Worm (Caenorhabditis elegans) whole organism, L3 larva: Measurements from ENCODE around the gene F53H2.1.

ENCODE experiments used
- R02D3.7 ChIP-seq: fragments of 150-350 bp; optimal IDR thresholded peaks from 2 replicates; lab custom pipeline; 2014; ENCODE audit warnings: missing biosample characterization, missing genetic modification characterization
- ZK546.5 ChIP-seq: sonication (generic microtip); optimal IDR thresholded peaks from 2 replicates; lab custom pipeline; 2017; ENCODE audit warnings: missing biosample characterization, missing genetic modification characterization
- aly-2 ChIP-seq: fragments of 150-350 bp; optimal IDR thresholded peaks from 2 replicates; lab custom pipeline; 2014; ENCODE audit warnings: missing biosample characterization, missing genetic modification characterization
- ama-1 ChIP-seq: fragments of 150-350 bp; optimal IDR thresholded peaks from 2 replicates; lab custom pipeline; 2018
- ceh-16 ChIP-seq: sonication (generic microtip); optimal IDR thresholded peaks from 2 replicates; lab custom pipeline; 2017; ENCODE audit warnings: missing biosample characterization, missing genetic modification characterization
- ceh-28 ChIP-seq: fragments of 150-350 bp; optimal IDR thresholded peaks from 2 replicates; lab custom pipeline; 2014; ENCODE audit warnings: missing biosample characterization, missing genetic modification reagents, missing genetic modification characterization
- ceh-82 ChIP-seq: fragments of 150-350 bp; optimal IDR thresholded peaks from 2 replicates; lab custom pipeline; 2014; ENCODE audit warnings: missing biosample characterization, missing genetic modification characterization
- ceh-9 ChIP-seq: sonication (generic microtip); optimal IDR thresholded peaks from 2 replicates; lab custom pipeline; 2018; ENCODE audit warnings: missing biosample characterization, missing genetic modification characterization
- daf-12 ChIP-seq: fragments of 150-350 bp; optimal IDR thresholded peaks from 2 replicates; lab custom pipeline; 2014; ENCODE audit warnings: missing biosample characterization, missing genetic modification reagents, missing genetic modification characterization
- egl-27 ChIP-seq: sonication (generic microtip); optimal IDR thresholded peaks from 4 replicates; lab custom pipeline; 2017; ENCODE audit warnings: missing biosample characterization, missing genetic modification reagents, missing genetic modification characterization
- egl-5 ChIP-seq: fragments of 150-350 bp; optimal IDR thresholded peaks from 2 replicates; lab custom pipeline; 2017; ENCODE audit warnings: missing biosample characterization, missing genetic modification reagents, missing genetic modification characterization, inconsistent platforms
- elt-1 ChIP-seq: fragments of 150-350 bp; optimal IDR thresholded peaks from 2 replicates; lab custom pipeline; 2014; ENCODE audit warnings: missing biosample characterization, missing genetic modification characterization
- elt-2 ChIP-seq: sonication (generic microtip); optimal IDR thresholded peaks from 2 replicates; lab custom pipeline; 2016; ENCODE audit warnings: missing genetic modification reagents, mild to moderate bottlenecking, missing genetic modification characterization, missing compliant biosample characterization
- elt-3 ChIP-seq, 3 experiments: fragments of 150-350 bp in 1 of 3; sonication (generic microtip) in 2 of 3; optimal IDR thresholded peaks; 2 replicates in 2 of 3; 4 replicates in 1 of 3; lab custom pipeline; 2014 to 2017; ENCODE audit warnings: missing biosample characterization in 3 of 3, missing genetic modification characterization in 3 of 3
- eor-1 ChIP-seq, 2 experiments: fragments of 150-350 bp; optimal IDR thresholded peaks; 2 replicates each; lab custom pipeline; 2014 to 2018; ENCODE audit warnings: missing biosample characterization in 2 of 2, missing genetic modification characterization in 2 of 2
- fkh-10 ChIP-seq: sonication (generic microtip); optimal IDR thresholded peaks from 2 replicates; lab custom pipeline; 2017; ENCODE audit warnings: missing biosample characterization, missing genetic modification reagents, missing genetic modification characterization
- fkh-2 ChIP-seq: fragments of 150-350 bp; optimal IDR thresholded peaks from 2 replicates; lab custom pipeline; 2014; ENCODE audit warnings: missing biosample characterization, missing genetic modification reagents, missing genetic modification characterization
- fos-1 ChIP-seq: fragments of 150-350 bp; optimal IDR thresholded peaks from 2 replicates; lab custom pipeline; 2014; ENCODE audit warnings: missing biosample characterization, missing genetic modification characterization
- jun-1 ChIP-seq: fragments of 150-350 bp; optimal IDR thresholded peaks from 2 replicates; lab custom pipeline; 2014; ENCODE audit warnings: missing biosample characterization, missing genetic modification reagents, missing genetic modification characterization
- lin-39 ChIP-seq: fragments of 150-350 bp; optimal IDR thresholded peaks from 2 replicates; lab custom pipeline; 2018; ENCODE audit warnings: missing biosample characterization, missing genetic modification reagents, missing genetic modification characterization
- lsy-12 ChIP-seq: sonication (generic microtip); optimal IDR thresholded peaks from 2 replicates; lab custom pipeline; 2016; ENCODE audit warnings: mild to moderate bottlenecking, missing genetic modification characterization, missing compliant biosample characterization
- mdl-1 ChIP-seq: fragments of 150-350 bp; optimal IDR thresholded peaks from 2 replicates; lab custom pipeline; 2014; ENCODE audit warnings: missing biosample characterization, missing genetic modification characterization
- mml-1 ChIP-seq: fragments of 150-350 bp; sonication (generic microtip); optimal IDR thresholded peaks from 3 replicates; lab custom pipeline; 2014; ENCODE audit warnings: missing biosample characterization, missing genetic modification characterization
- nfya-1 ChIP-seq: sonication (generic microtip); optimal IDR thresholded peaks from 2 replicates; lab custom pipeline; 2017; ENCODE audit warnings: missing genetic modification characterization, mild to moderate bottlenecking, missing compliant biosample characterization, antibody characterized with exemption, moderate library complexity; ENCODE audit not compliant: insufficient read depth
- nhr-11 ChIP-seq: fragments of 150-350 bp; optimal IDR thresholded peaks from 2 replicates; lab custom pipeline; 2014; ENCODE audit warnings: missing biosample characterization, missing genetic modification characterization
- nhr-12 ChIP-seq: fragments of 150-350 bp; optimal IDR thresholded peaks from 2 replicates; lab custom pipeline; 2014; ENCODE audit warnings: missing biosample characterization, missing genetic modification characterization
- nhr-23 ChIP-seq: fragments of 150-350 bp; optimal IDR thresholded peaks from 2 replicates; lab custom pipeline; 2014; ENCODE audit warnings: missing biosample characterization, missing genetic modification reagents, missing genetic modification characterization
- nhr-237 ChIP-seq: fragments of 150-350 bp; optimal IDR thresholded peaks from 2 replicates; lab custom pipeline; 2014; ENCODE audit warnings: missing biosample characterization, missing genetic modification characterization
- nhr-25 ChIP-seq: sonication (generic microtip); optimal IDR thresholded peaks from 2 replicates; lab custom pipeline; 2017; ENCODE audit warnings: missing biosample characterization, missing genetic modification characterization
- nhr-43 ChIP-seq: sonication (generic microtip); optimal IDR thresholded peaks from 2 replicates; lab custom pipeline; 2016; ENCODE audit warnings: mild to moderate bottlenecking, missing genetic modification characterization, missing compliant biosample characterization; ENCODE audit not compliant: poor library complexity, severe bottlenecking
- nhr-67 ChIP-seq: fragments of 150-350 bp; optimal IDR thresholded peaks from 2 replicates; lab custom pipeline; 2014; ENCODE audit warnings: missing biosample characterization, missing genetic modification characterization
- nhr-76 ChIP-seq: fragments of 150-350 bp; sonication (generic microtip); optimal IDR thresholded peaks from 5 replicates; lab custom pipeline; 2014; ENCODE audit warnings: missing biosample characterization, missing genetic modification characterization
- nhr-77 ChIP-seq: fragments of 150-350 bp; optimal IDR thresholded peaks from 2 replicates; lab custom pipeline; 2014; ENCODE audit warnings: missing biosample characterization, missing genetic modification characterization
- pha-4 ChIP-seq: fragments of 150-350 bp; optimal IDR thresholded peaks from 2 replicates; lab custom pipeline; 2014; ENCODE audit warnings: missing biosample characterization, missing genetic modification reagents, missing genetic modification characterization
- pqm-1 ChIP-seq: fragments of 150-350 bp; optimal IDR thresholded peaks from 2 replicates; lab custom pipeline; 2017; ENCODE audit warnings: missing biosample characterization, missing genetic modification characterization, inconsistent platforms
- snpc-4 ChIP-seq: fragments of 150-350 bp; optimal IDR thresholded peaks from 2 replicates; lab custom pipeline; 2014; ENCODE audit warnings: missing biosample characterization, missing genetic modification characterization
- tbx-2 ChIP-seq: sonication (generic microtip); optimal IDR thresholded peaks from 2 replicates; lab custom pipeline; 2016; ENCODE audit warnings: mild to moderate bottlenecking, missing genetic modification characterization, missing compliant biosample characterization
- unc-39 ChIP-seq: sonication (generic microtip); optimal IDR thresholded peaks from 4 replicates; lab custom pipeline; 2017; ENCODE audit warnings: missing biosample characterization, missing genetic modification characterization
- unc-62 ChIP-seq: fragments of 150-350 bp; sonication (generic microtip); optimal IDR thresholded peaks from 4 replicates; lab custom pipeline; 2014; ENCODE audit warnings: missing biosample characterization, missing genetic modification reagents, missing genetic modification characterization
- zag-1 ChIP-seq: fragments of 150-350 bp; optimal IDR thresholded peaks from 2 replicates; lab custom pipeline; 2014; ENCODE audit warnings: missing biosample characterization, missing genetic modification characterization
- ztf-11 ChIP-seq: fragments of 150-350 bp; optimal IDR thresholded peaks from 2 replicates; lab custom pipeline; 2014; ENCODE audit warnings: missing biosample characterization, missing genetic modification characterization
- ztf-4 ChIP-seq: fragments of 150-350 bp; optimal IDR thresholded peaks from 2 replicates; lab custom pipeline; 2014; ENCODE audit warnings: missing biosample characterization, missing genetic modification characterization

The F53H2.1 gene

ce11 chrV:20413936-20414335 lies 26.4 kb downstream of the F53H2.1 start:
- TF ChIP-seq ceh-82: no peak
- TF ChIP-seq jun-1 (tag; lab: Kevin White, UChicago): no peak
- TF ChIP-seq pqm-1 (tag; lab: Kevin White, UChicago): no peak

- TF ChIP-seq nhr-25 (peak; percentile 73), unc-39 (tag; lab: Kevin White, UChicago) (no peak), ama-1 (lab: Kevin White, UChicago) (peak; percentile 51), nhr-12 (tag; lab: Kevin White, UChicago) (no peak), lsy-12 (no peak), ztf-4 (tag; lab: Kevin White, UChicago) (no peak), mdl-1 (tag; lab: Kevin White, UChicago) (no peak), unc-62 (GFP tag; lab: Kevin White, UChicago) (no peak), daf-12 (no peak), nhr-23 (tag; lab: Kevin White, UChicago) (peak; percentile 61), elt-2 (tag; lab: Kevin White, UChicago) (no peak), nfya-1 (no peak)
- TF ChIP-seq, all 47 proteins: peak for 3
These were observed 27.9 kb downstream of the F53H2.1 start for ce11 chrV:20415415-20415814.

ce11 chrV:20416335-20416734 lies 28.8 kb downstream of the F53H2.1 start:
- no peak for TF ChIP-seq R02D3.7 (tag; lab: Kevin White, UChicago)
- TF ChIP-seq ama-1 (lab: Kevin White, UChicago): peak; percentile 10

ce11 chrV:20416790-20417189 lies 29.3 kb downstream of the F53H2.1 start:
- TF ChIP-seq nfya-1 (no peak), mdl-1 (tag; lab: Kevin White, UChicago) (no peak), nhr-43 (tag; lab: Kevin White, UChicago) (no peak), nhr-12 (tag; lab: Kevin White, UChicago) (no peak), elt-2 (tag; lab: Kevin White, UChicago) (peak; percentile 63), zag-1 (tag; lab: Kevin White, UChicago) (no peak), unc-39 (tag; lab: Kevin White, UChicago) (no peak), aly-2 (no peak), jun-1 (tag; lab: Kevin White, UChicago) (peak; percentile 25), nhr-11 (no peak), nhr-237 (tag; lab: Kevin White, UChicago) (no peak), pha-4 (tag; lab: Kevin White, UChicago) (peak; percentile 36), lin-39 (tag; lab: Kevin White, UChicago) (peak; percentile 28), nhr-25 (no peak), unc-62 (GFP tag; lab: Kevin White, UChicago) (no peak), ceh-82 (no peak), nhr-76 (tag; lab: Kevin White, UChicago) (no peak), mml-1 (tag; lab: Kevin White, UChicago) (no peak)

ce11 chrV:20417809-20418208 lies 30.3 kb downstream of the F53H2.1 start:
- TF ChIP-seq fkh-2 (tag; lab: Kevin White, UChicago) (no peak), ama-1 (lab: Kevin White, UChicago) (no peak), ztf-11 (tag; lab: Kevin White, UChicago) (no peak), ztf-4 (tag; lab: Kevin White, UChicago) (no peak), aly-2 (no peak), fos-1 (tag; lab: Kevin White, UChicago) (no peak), elt-1 (tag; lab: Kevin White, UChicago) (no peak), R02D3.7 (tag; lab: Kevin White, UChicago) (no peak), ZK546.5 (no peak), eor-1 (tag; optimal IDR thresholded peaks at IDR 0.05; lab: Kevin White, UChicago) (no peak), fkh-10 (GFP tag; lab: Kevin White, UChicago) (peak; percentile 28), pqm-1 (tag; lab: Kevin White, UChicago) (peak; percentile 35), nhr-25 (no peak), nfya-1 (peak; percentile 73), zag-1 (tag; lab: Kevin White, UChicago) (no peak), nhr-67 (tag; lab: Kevin White, UChicago) (no peak), ceh-82 (no peak), pha-4 (tag; lab: Kevin White, UChicago) (peak; percentile 62), jun-1 (tag; lab: Kevin White, UChicago) (peak; percentile 50), tbx-2 (no peak), unc-62 (GFP tag; lab: Kevin White, UChicago) (no peak), elt-3 (tag; optimal IDR thresholded peaks at IDR 0.05; lab: Kevin White, UChicago) (no peak), egl-5 (tag; lab: Kevin White, UChicago) (peak; percentile 75), nhr-77 (tag; lab: Kevin White, UChicago) (no peak), lin-39 (tag; lab: Kevin White, UChicago) (peak; percentile 41), mdl-1 (tag; lab: Kevin White, UChicago) (peak; percentile 73), ceh-28 (tag; lab: Kevin White, UChicago) (no peak), ceh-16 (no peak), ceh-9 (tag; lab: Kevin White, UChicago) (no peak), daf-12 (no peak), nhr-43 (tag; lab: Kevin White, UChicago) (no peak), elt-2 (tag; lab: Kevin White, UChicago) (peak; percentile 28), egl-27 (tag; lab: Kevin White, UChicago) (no peak), nhr-11 (no peak), snpc-4 (no peak)
